Worm (Caenorhabditis elegans) whole organism, L4/young adult: Measurements from ENCODE around the gene W03F8.4.

Experiments used
- W03F9.2 ChIP-seq: fragments of 150-350 bp; optimal IDR thresholded peaks from 2 replicates; lab custom pipeline; 2014; ENCODE audit warnings: missing biosample characterization, missing genetic modification characterization
- him-1 ChIP-seq: sonication (generic microtip); optimal IDR thresholded peaks from 2 replicates; lab custom pipeline; 2016; ENCODE audit warnings: missing genotype, missing genetic modification reagents, missing genetic modification characterization, missing compliant biosample characterization

DNA sequence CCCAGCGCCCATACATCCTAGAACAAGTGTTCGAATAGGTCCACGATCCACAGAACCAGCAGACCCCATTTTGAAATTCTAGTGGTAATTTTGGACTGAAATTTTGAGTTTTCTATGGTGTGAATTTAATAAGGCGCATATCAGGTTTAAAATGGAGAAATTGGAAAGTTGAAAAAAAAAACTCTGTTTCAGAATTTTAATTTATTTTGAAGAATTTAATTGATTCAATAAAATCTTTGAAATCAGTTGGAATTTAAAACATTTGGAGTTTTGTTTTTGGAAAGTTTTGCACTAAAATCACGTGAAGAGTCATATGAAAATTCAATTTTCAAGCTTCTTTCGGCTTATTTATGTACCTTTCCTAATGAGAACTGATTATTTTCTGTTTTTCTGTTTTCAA, 11.6 kb downstream of the W03F8.4 start, which contains the start of gene gpa-18:
- TF ChIP-seq W03F9.2 (tag; lab: Kevin White, UChicago) (no peak), him-1 (tag; lab: Kevin White, UChicago) (no peak)
